Worm (Caenorhabditis elegans) whole organism, young adult: Measurements from ENCODE around the gene ccz-1.

Source experiments
- C06A6.2 ChIP-seq: fragments of 200-800 bp; sonication (Bioruptor generic); conservative IDR thresholded peaks from 2 replicates; pipeline ENCODE4 v1.3.6; 2022; ENCODE audit warnings: missing genetic modification characterization, missing compliant biosample characterization
- D2030.7 ChIP-seq: fragments of 200-800 bp; sonication (Bioruptor generic); IDR thresholded peaks from 2 replicates; pipeline ENCODE4 v1.3.6; 2022; ENCODE audit warnings: missing genetic modification reagents, missing genetic modification characterization, missing compliant biosample characterization
- F22D6.2 ChIP-seq: sonication (generic microtip); optimal IDR thresholded peaks from 2 replicates; lab custom pipeline; 2016; ENCODE audit warnings: mild to moderate bottlenecking, missing genetic modification characterization, missing compliant biosample characterization
- F33H1.4 ChIP-seq: fragments of 200-800 bp; sonication (Bioruptor generic); IDR thresholded peaks from 2 replicates; pipeline ENCODE4 v1.3.6; 2022; ENCODE audit warnings: missing genetic modification reagents, missing genetic modification characterization, missing compliant biosample characterization
- F37B4.10 ChIP-seq: fragments of 200-800 bp; sonication (Bioruptor generic); IDR thresholded peaks from 2 replicates; pipeline ENCODE4 v1.3.6; 2022; ENCODE audit warnings: missing genetic modification characterization, missing compliant biosample characterization
- K12H6.12 ChIP-seq: fragments of 200-800 bp; sonication (Bioruptor generic); optimal IDR thresholded peaks from 2 replicates; lab custom pipeline; 2018; ENCODE audit warnings: mild to moderate bottlenecking, missing genetic modification characterization, missing compliant biosample characterization
- T07F8.4 ChIP-seq: sonication (generic microtip); optimal IDR thresholded peaks from 2 replicates; lab custom pipeline; 2016; ENCODE audit warnings: mild to moderate bottlenecking, missing genetic modification characterization, moderate library complexity, missing compliant biosample characterization
- T26A5.8 ChIP-seq: sonication (generic microtip); optimal IDR thresholded peaks from 2 replicates; lab custom pipeline; 2016; ENCODE audit warnings: missing genetic modification characterization, missing compliant biosample characterization
- Y53F4B.3 ChIP-seq: fragments of 200-800 bp; sonication (Bioruptor generic); IDR thresholded peaks from 2 replicates; pipeline ENCODE4 v1.3.6; 2022; ENCODE audit warnings: missing genetic modification reagents, missing genetic modification characterization, missing compliant biosample characterization
- Y67H2A.10 ChIP-seq: fragments of 200-800 bp; sonication (Bioruptor generic); conservative IDR thresholded peaks from 2 replicates; pipeline ENCODE4 v1.3.6; 2022; ENCODE audit warnings: missing genetic modification reagents, missing genetic modification characterization, missing compliant biosample characterization
- Y79H2A.3 ChIP-seq: fragments of 200-800 bp; sonication (Bioruptor generic); conservative IDR thresholded peaks from 2 replicates; pipeline ENCODE4 v1.3.6; 2022; ENCODE audit warnings: missing genetic modification reagents, missing genetic modification characterization, missing compliant biosample characterization
- aptf-2 ChIP-seq: fragments of 200-800 bp; sonication (Bioruptor generic); conservative IDR thresholded peaks from 2 replicates; pipeline ENCODE4 v1.3.6; 2022; ENCODE audit warnings: missing genetic modification reagents, missing genetic modification characterization, missing compliant biosample characterization
- attf-3 ChIP-seq: fragments of 200-800 bp; sonication (Bioruptor generic); conservative IDR thresholded peaks from 2 replicates; pipeline ENCODE4 v1.3.6; 2022; ENCODE audit warnings: missing genetic modification reagents, missing genetic modification characterization, missing compliant biosample characterization
- attf-6 ChIP-seq: fragments of 200-800 bp; sonication (Bioruptor generic); IDR thresholded peaks from 2 replicates; pipeline ENCODE4 v1.3.6; 2022; ENCODE audit warnings: missing genetic modification reagents, missing genetic modification characterization, missing compliant biosample characterization
- bed-1 ChIP-seq: fragments of 200-800 bp; sonication (Bioruptor generic); IDR thresholded peaks from 2 replicates; pipeline ENCODE4 v1.3.6; 2022; ENCODE audit warnings: missing genetic modification reagents, missing genetic modification characterization, missing compliant biosample characterization
- bed-2 ChIP-seq: fragments of 200-800 bp; sonication (Bioruptor generic); IDR thresholded peaks from 2 replicates; pipeline ENCODE4 v1.3.6; 2022; ENCODE audit warnings: missing genetic modification reagents, missing genetic modification characterization, missing compliant biosample characterization
- ceh-100 ChIP-seq: fragments of 200-800 bp; sonication (Bioruptor generic); IDR thresholded peaks from 2 replicates; pipeline ENCODE4 v1.3.6; 2022; ENCODE audit warnings: missing genetic modification reagents, missing genetic modification characterization, missing compliant biosample characterization
- ceh-58 ChIP-seq: fragments of 200-800 bp; sonication (Bioruptor generic); IDR thresholded peaks from 2 replicates; pipeline ENCODE4 v1.3.6; 2022; ENCODE audit warnings: missing genetic modification characterization, missing compliant biosample characterization
- ceh-91 ChIP-seq: fragments of 200-800 bp; sonication (Bioruptor generic); IDR thresholded peaks from 2 replicates; pipeline ENCODE4 v1.3.6; 2022; ENCODE audit warnings: missing genetic modification reagents, missing genetic modification characterization, missing compliant biosample characterization
- dpff-1 ChIP-seq: sonication (generic microtip); optimal IDR thresholded peaks from 2 replicates; lab custom pipeline; 2017; ENCODE audit warnings: mild to moderate bottlenecking, missing genetic modification characterization, missing compliant biosample characterization
- efl-1 ChIP-seq: fragments of 150-350 bp; optimal IDR thresholded peaks from 2 replicates; lab custom pipeline; 2014; ENCODE audit warnings: missing biosample characterization, missing genetic modification reagents, missing genetic modification characterization
- ekl-4 ChIP-seq: fragments of 200-800 bp; sonication (Bioruptor generic); IDR thresholded peaks from 2 replicates; pipeline ENCODE4 v1.3.6; 2022; ENCODE audit warnings: missing genetic modification reagents, missing genetic modification characterization, missing compliant biosample characterization
- fkh-3 ChIP-seq: sonication (generic microtip); optimal IDR thresholded peaks from 2 replicates; lab custom pipeline; 2016; ENCODE audit warnings: mild to moderate bottlenecking, missing genetic modification characterization, missing compliant biosample characterization
- hlh-12 ChIP-seq: sonication (generic microtip); optimal IDR thresholded peaks from 2 replicates; lab custom pipeline; 2016; ENCODE audit warnings: missing genetic modification characterization, missing compliant biosample characterization
- hmg-1.2 ChIP-seq: fragments of 200-800 bp; sonication (Bioruptor generic); IDR thresholded peaks from 2 replicates; pipeline ENCODE4 v1.3.6; 2022; ENCODE audit warnings: missing genetic modification reagents, missing genetic modification characterization, missing compliant biosample characterization
- hsf-1 ChIP-seq: fragments of 200-800 bp; sonication (Bioruptor generic); IDR thresholded peaks from 2 replicates; pipeline ENCODE4 v1.3.6; 2022; ENCODE audit warnings: missing genetic modification reagents, missing genetic modification characterization, missing compliant biosample characterization
- lag-1 ChIP-seq: fragments of 200-800 bp; sonication (Bioruptor generic); IDR thresholded peaks from 2 replicates; pipeline ENCODE4 v1.3.6; 2022; ENCODE audit warnings: missing genetic modification reagents, missing genetic modification characterization, missing compliant biosample characterization
- lin-54 ChIP-seq: fragments of 200-800 bp; sonication (Bioruptor generic); optimal IDR thresholded peaks from 2 replicates; lab custom pipeline; 2018; ENCODE audit warnings: mild to moderate bottlenecking, missing genetic modification characterization, missing compliant biosample characterization
- lsl-1 ChIP-seq: fragments of 200-800 bp; sonication (Bioruptor generic); optimal IDR thresholded peaks from 2 replicates; lab custom pipeline; 2018; ENCODE audit warnings: mild to moderate bottlenecking, missing genetic modification characterization, moderate library complexity, missing compliant biosample characterization
- lsy-27 ChIP-seq: sonication (generic microtip); optimal IDR thresholded peaks from 2 replicates; lab custom pipeline; 2017; ENCODE audit warnings: missing genetic modification characterization, mild to moderate bottlenecking, missing compliant biosample characterization, antibody characterized with exemption, missing genotype, borderline replicate concordance; ENCODE audit not compliant: insufficient read depth
- madf-6 ChIP-seq: fragments of 200-800 bp; sonication (Bioruptor generic); IDR thresholded peaks from 2 replicates; pipeline ENCODE4 v1.3.6; 2022; ENCODE audit warnings: missing genetic modification reagents, missing genetic modification characterization, missing compliant biosample characterization
- madf-8 ChIP-seq: fragments of 200-800 bp; sonication (Bioruptor generic); conservative IDR thresholded peaks from 2 replicates; pipeline ENCODE4 v1.3.6; 2022; ENCODE audit warnings: missing genetic modification reagents, missing genetic modification characterization, missing compliant biosample characterization
- mcd-1 ChIP-seq: fragments of 200-800 bp; sonication (Bioruptor generic); IDR thresholded peaks from 2 replicates; pipeline ENCODE4 v1.3.6; 2022; ENCODE audit warnings: missing genetic modification reagents, missing genetic modification characterization, missing compliant biosample characterization
- mel-28 ChIP-seq: sonication (generic microtip); optimal IDR thresholded peaks from 2 replicates; lab custom pipeline; 2016; ENCODE audit warnings: borderline replicate concordance, mild to moderate bottlenecking, missing genetic modification characterization, missing compliant biosample characterization
- mes-4 ChIP-seq: sonication (generic microtip); optimal IDR thresholded peaks from 2 replicates; lab custom pipeline; 2016; ENCODE audit warnings: missing genotype, missing genetic modification characterization, missing compliant biosample characterization
- nhr-90 ChIP-seq: sonication (generic microtip); optimal IDR thresholded peaks from 2 replicates; lab custom pipeline; 2016; ENCODE audit warnings: missing genotype, mild to moderate bottlenecking, missing genetic modification characterization, missing compliant biosample characterization
- pbrm-1 ChIP-seq: fragments of 200-800 bp; sonication (Bioruptor generic); IDR thresholded peaks from 2 replicates; pipeline ENCODE4 v1.3.6; 2022; ENCODE audit warnings: missing genetic modification reagents, missing genetic modification characterization, missing compliant biosample characterization
- rcor-1 ChIP-seq: fragments of 200-800 bp; sonication (Bioruptor generic); IDR thresholded peaks from 2 replicates; pipeline ENCODE4 v1.3.6; 2022; ENCODE audit warnings: missing genetic modification reagents, missing genetic modification characterization, missing compliant biosample characterization
- sdz-38 ChIP-seq: sonication (generic microtip); optimal IDR thresholded peaks from 2 replicates; lab custom pipeline; 2016; ENCODE audit warnings: missing genotype, missing genetic modification characterization, missing compliant biosample characterization
- sea-2 ChIP-seq: fragments of 200-800 bp; sonication (Bioruptor generic); IDR thresholded peaks from 2 replicates; pipeline ENCODE4 v1.3.6; 2022; ENCODE audit warnings: missing genetic modification characterization, missing compliant biosample characterization
- sptf-2 ChIP-seq: fragments of 200-800 bp; sonication (Bioruptor generic); optimal IDR thresholded peaks from 2 replicates; lab custom pipeline; 2018; ENCODE audit warnings: mild to moderate bottlenecking, missing genetic modification characterization, missing compliant biosample characterization
- tbp1 ChIP-seq: fragments of 200-800 bp; sonication (Bioruptor generic); optimal IDR thresholded peaks from 2 replicates; lab custom pipeline; 2018; ENCODE audit warnings: mild to moderate bottlenecking, missing genetic modification characterization, missing compliant biosample characterization
- tbx-9 ChIP-seq: sonication (generic microtip); optimal IDR thresholded peaks from 2 replicates; lab custom pipeline; 2016; ENCODE audit warnings: borderline replicate concordance, missing genetic modification characterization, inconsistent platforms, missing compliant biosample characterization
- unc-130 ChIP-seq: sonication (generic microtip); optimal IDR thresholded peaks from 2 replicates; lab custom pipeline; 2016; ENCODE audit warnings: missing genetic modification reagents, missing genetic modification characterization, missing compliant biosample characterization
- xnd-1 ChIP-seq: sonication (generic microtip); optimal IDR thresholded peaks from 2 replicates; lab custom pipeline; 2016; ENCODE audit warnings: missing genotype, missing genetic modification reagents, missing genetic modification characterization, missing compliant biosample characterization
- ztf-18 ChIP-seq: sonication (generic microtip); optimal IDR thresholded peaks from 2 replicates; lab custom pipeline; 2016; ENCODE audit warnings: missing genotype, mild to moderate bottlenecking, missing genetic modification characterization, missing compliant biosample characterization

Gene ccz-1

ce11 chrV:13669170-13669569 lies 9.5 kb upstream of the ccz-1 start (continued):
- TF ChIP-seq hmg-1.2 (0 out of 2 replicates have a peak, but pooled peaks have one; percentile 24), lag-1 (no peak), sdz-38 (tag; lab: Kevin White, UChicago) (no peak), Y53F4B.3 (GFP tag; lab: Robert Waterston, UW) (no peak), ceh-58 (GFP tag; lab: Robert Waterston, UW) (0 out of 2 replicates have a peak, but pooled peaks have one; percentile 12), sea-2 (GFP tag; lab: Robert Waterston, UW) (no peak), mel-28 (tag; lab: Kevin White, UChicago) (no peak), Y67H2A.10 (GFP tag; lab: Robert Waterston, UW) (no peak), bed-2 (GFP tag; lab: Robert Waterston, UW) (no peak), fkh-3 (tag; lab: Kevin White, UChicago) (no peak), hlh-12 (tag; lab: Kevin White, UChicago) (no peak), T26A5.8 (peak; percentile 4), tbx-9 (tag; lab: Kevin White, UChicago) (no peak), nhr-90 (no peak), T07F8.4 (no peak), mes-4 (peak; percentile 4), K12H6.12 (tag; lab: Kevin White, UChicago) (no peak), lsy-27 (tag; lab: Kevin White, UChicago) (no peak), dpff-1 (tag; lab: Kevin White, UChicago) (no peak), Y79H2A.3 (GFP tag; lab: Robert Waterston, UW) (0 out of 2 replicates have a peak, but pooled peaks have one; percentile 42), F37B4.10 (GFP tag; lab: Robert Waterston, UW) (no peak), sptf-2 (GFP tag; lab: Kevin White, UChicago) (no peak), F22D6.2 (tag; lab: Kevin White, UChicago) (no peak), C06A6.2 (GFP tag; lab: Robert Waterston, UW) (no peak), lsl-1 (GFP tag; lab: Kevin White, UChicago) (peak; percentile 19), D2030.7 (GFP tag; lab: Robert Waterston, UW) (no peak), bed-1 (GFP tag; lab: Robert Waterston, UW) (no peak)

ce11 chrV:13671911-13672639 lies 6.6 kb upstream of the ccz-1 start, which contains the start of the genes mip-2 and F58G11.4:
TSS of gene mip-2 (minus strand) at chrV:13671958.
TSS of gene F58G11.4 (plus strand) at chrV:13672589.
- TF ChIP-seq ztf-18 (peak; percentile 73), attf-3 (GFP tag; lab: Robert Waterston, UW) (no peak), hsf-1 (GFP tag; lab: Robert Waterston, UW) (peak; percentile 96), lsl-1 (GFP tag; lab: Kevin White, UChicago) (peak; percentile 90), ceh-91 (peak; percentile 81), madf-8 (GFP tag; lab: Robert Waterston, UW) (peak; percentile 93), lin-54 (peak; percentile 32), xnd-1 (tag; lab: Kevin White, UChicago) (peak; percentile 58), pbrm-1 (peak; percentile 55; the same call in 1 of the 2 replicates), unc-130 (GFP tag; lab: Kevin White, UChicago) (no peak), madf-6 (GFP tag; lab: Robert Waterston, UW) (peak; percentile 94), ceh-100 (0 out of 2 replicates have a peak, but pooled peaks have one; percentile 21), efl-1 (GFP tag; lab: Kevin White, UChicago) (peak; percentile 37), mcd-1 (GFP tag; lab: Robert Waterston, UW) (0 out of 2 replicates have a peak, but pooled peaks have one; percentile 25), aptf-2 (GFP tag; lab: Robert Waterston, UW) (no peak), D2030.7 (GFP tag; lab: Robert Waterston, UW) (peak; percentile 43), attf-6 (GFP tag; lab: Robert Waterston, UW) (no peak), rcor-1 (GFP tag; lab: Robert Waterston, UW) (peak; percentile 9; the same call in 1 of the 2 replicates), ekl-4 (no peak), F33H1.4 (GFP tag; lab: Robert Waterston, UW) (peak; percentile 43), hmg-1.2 (peak; percentile 15; the same call in 1 of the 2 replicates), tbp1 (GFP tag; lab: Kevin White, UChicago) (peak; percentile 3)
- TF ChIP-seq, all 124 proteins: peak for 17
